Fruit fly (Drosophila melanogaster) S2 (cell line): Measurements from ENCODE around the gene CG14325.

Experiments used
- CG8478 ChIP-seq: fragments of >200 bp; optimal IDR thresholded peaks from 2 replicates; lab custom pipeline; 2018
- CTCF ChIP-seq, 2 experiments: fragments of >200 bp; optimal IDR thresholded peaks; 2 replicates each; lab custom pipeline; 2018

DNA sequence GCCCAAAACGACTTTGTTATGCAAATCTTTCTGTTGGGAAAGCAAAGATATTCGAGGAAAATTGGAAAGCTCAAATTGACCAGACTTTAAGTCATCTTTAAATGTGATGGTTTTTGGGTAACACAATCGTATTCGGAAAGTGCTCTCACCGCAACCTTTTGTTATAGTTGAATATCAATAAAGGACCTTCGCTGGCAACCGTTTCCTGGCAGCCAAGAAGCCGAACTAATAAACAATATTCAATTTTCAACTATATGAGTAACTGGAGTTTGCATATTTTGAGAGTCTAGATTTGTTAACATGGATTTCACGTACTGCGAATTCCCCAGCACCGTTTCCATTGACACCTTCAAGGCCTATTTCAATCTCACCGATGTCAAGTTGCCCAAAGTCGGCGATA is at the start of gene CG14325:
- TF ChIP-seq CTCF (optimal IDR thresholded peaks at IDR 0.05; lab: Kevin White, UChicago), result no peak
- no peak for TF ChIP-seq CG8478
